Worm (Caenorhabditis elegans): ENCODE measurements around the gene odr-2.

The odr-2 gene

ce11 chrV:7060396-7060795, 43.0 kb upstream of the odr-2 start, which contains the start of the genes Y57E12AL.6 and Y57E12AL.1 (continued):
- peak; percentile 46; the same call in 1 of the 2 replicates for TF ChIP-seq pbrm-1 (GFP tag; IDR thresholded peaks at IDR 0.05)
- TF ChIP-seq F55B11.4 (tag; optimal IDR thresholded peaks at IDR 0.05; ENCODE audit: borderline replicate concordance, insufficient read depth), result no peak
- peak; percentile 78 for TF ChIP-seq K11D2.4 (GFP tag; IDR thresholded peaks at IDR 0.05)
- no peak for TF ChIP-seq F49E8.2 (tag; optimal IDR thresholded peaks at IDR 0.05; ENCODE audit: insufficient read depth)
- TF ChIP-seq ets-4 (GFP tag; optimal IDR thresholded peaks at IDR 0.05), result no peak
- TF ChIP-seq ztf-28 (GFP tag; IDR thresholded peaks at IDR 0.05), result no peak
- TF ChIP-seq nhr-120 (GFP tag; IDR thresholded peaks at IDR 0.05), result no peak
- TF ChIP-seq tbx-9 (tag; optimal IDR thresholded peaks at IDR 0.05; ENCODE audit: borderline replicate concordance), result no peak
- peak; percentile 63 for TF ChIP-seq nhr-80 (tag; optimal IDR thresholded peaks at IDR 0.05)
- no peak for TF ChIP-seq ceh-27 (GFP tag; optimal IDR thresholded peaks at IDR 0.05)
- peak; percentile 46 for TF ChIP-seq tbp1 (GFP tag; optimal IDR thresholded peaks at IDR 0.05)
- peak; percentile 87 for TF ChIP-seq lin-40 (tag; optimal IDR thresholded peaks at IDR 0.05)
- TF ChIP-seq F57C9.4 (tag; optimal IDR thresholded peaks at IDR 0.05), result no peak
- no peak for TF ChIP-seq ztf-6 (GFP tag; IDR thresholded peaks at IDR 0.05)
- peak; percentile 65 for TF ChIP-seq D2030.7 (GFP tag; IDR thresholded peaks at IDR 0.05)
- TF ChIP-seq akir-1 (GFP tag; optimal IDR thresholded peaks at IDR 0.05), result no peak
- no peak for TF ChIP-seq lin-26 (GFP tag; IDR thresholded peaks at IDR 0.05)
- TF ChIP-seq tlf-1 (GFP tag; optimal IDR thresholded peaks at IDR 0.05), result peak; percentile 59
- TF ChIP-seq mxl-1 (tag; optimal IDR thresholded peaks at IDR 0.05), result no peak
- TF ChIP-seq madf-10 (tag; optimal IDR thresholded peaks at IDR 0.05), result peak; percentile 49
- TF ChIP-seq Y53G8AR.9 (GFP tag; conservative IDR thresholded peaks at IDR 0.05), result peak; percentile 70; the same call in 1 of the 2 replicates
- peak; percentile 55 for TF ChIP-seq ztf-26 (tag; optimal IDR thresholded peaks at IDR 0.05)
- no peak for TF ChIP-seq F37B4.10 (GFP tag; IDR thresholded peaks at IDR 0.05)
- no peak for TF ChIP-seq nhr-27 (tag; optimal IDR thresholded peaks at IDR 0.05)
- TF ChIP-seq die-1 (tag; optimal IDR thresholded peaks at IDR 0.05), result peak; percentile 44
- no peak for TF ChIP-seq nhr-179 (tag; optimal IDR thresholded peaks at IDR 0.05)
- no peak for TF ChIP-seq hlh-26 (GFP tag; conservative IDR thresholded peaks at IDR 0.05)
- TF ChIP-seq lsy-27 (tag; optimal IDR thresholded peaks at IDR 0.05; ENCODE audit: borderline replicate concordance, insufficient read depth), result no peak
- TF ChIP-seq hsf-1 (GFP tag; IDR thresholded peaks at IDR 0.05), result no peak
- peak; percentile 45 for TF ChIP-seq dpl-1 (GFP tag; optimal IDR thresholded peaks at IDR 0.05)
- peak; percentile 66 for TF ChIP-seq somi-1 (GFP tag; optimal IDR thresholded peaks at IDR 0.05)
- peak; percentile 84 for TF ChIP-seq attf-5 (GFP tag; optimal IDR thresholded peaks at IDR 0.05)
- no peak for TF ChIP-seq Y79H2A.3 (GFP tag; conservative IDR thresholded peaks at IDR 0.05)
- TF ChIP-seq rcor-1 (GFP tag; IDR thresholded peaks at IDR 0.05), result peak; percentile 43; the same call in 1 of the 2 replicates
- no peak for TF ChIP-seq sdz-38 (tag; optimal IDR thresholded peaks at IDR 0.05)
- TF ChIP-seq nfya-1 (tag; optimal IDR thresholded peaks at IDR 0.05; ENCODE audit: borderline replicate concordance, insufficient read depth), result no peak
- peak; percentile 71 for TF ChIP-seq snpc-1.1 (tag; optimal IDR thresholded peaks at IDR 0.05; ENCODE audit: insufficient read depth)
- TF ChIP-seq bed-1 (GFP tag; IDR thresholded peaks at IDR 0.05), result no peak
- TF ChIP-seq madf-3 (GFP tag; IDR thresholded peaks at IDR 0.05), result peak; percentile 72
- TF ChIP-seq hmg-20 (GFP tag; IDR thresholded peaks at IDR 0.05), result no peak
- TF ChIP-seq aptf-2 (GFP tag; conservative IDR thresholded peaks at IDR 0.05), result no peak
- peak; percentile 25 for TF ChIP-seq snpc-1.3 (tag; optimal IDR thresholded peaks at IDR 0.05; ENCODE audit: insufficient read depth)
- peak; percentile 80 for TF ChIP-seq mcd-1 (GFP tag; IDR thresholded peaks at IDR 0.05)
- peak; percentile 22 for TF ChIP-seq xnd-1 (tag; optimal IDR thresholded peaks at IDR 0.05)
- no peak for TF ChIP-seq ztf-25 (GFP tag; IDR thresholded peaks at IDR 0.05)
- TF ChIP-seq dox-1 (GFP tag; IDR thresholded peaks at IDR 0.05), result peak; percentile 87
- peak; percentile 78 for TF ChIP-seq ZK185.1 (tag; optimal IDR thresholded peaks at IDR 0.05; ENCODE audit: poor library complexity, severe bottlenecking)
- TF ChIP-seq egrh-3 (GFP tag; IDR thresholded peaks at IDR 0.05), result no peak
